Worm (Caenorhabditis elegans): Measurements from ENCODE around the gene aldo-2.

Gene aldo-2

ce11 chrIII:5921067-5921678 is 44.7 kb upstream of the aldo-2 start:
- peak; percentile 6 for TF ChIP-seq somi-1 (GFP tag; optimal IDR thresholded peaks at IDR 0.05)
- no peak for TF ChIP-seq xnd-1 (tag; optimal IDR thresholded peaks at IDR 0.05)
- peak; percentile 36 for TF ChIP-seq ztf-26 (tag; optimal IDR thresholded peaks at IDR 0.05)
- peak; percentile 0 for TF ChIP-seq lin-40 (tag; optimal IDR thresholded peaks at IDR 0.05)
- TF ChIP-seq ekl-4 (GFP tag; IDR thresholded peaks at IDR 0.05): no peak

- peak; percentile 39 for TF ChIP-seq die-1 (tag; optimal IDR thresholded peaks at IDR 0.05)
- TF ChIP-seq nhr-179 (tag; optimal IDR thresholded peaks at IDR 0.05): no peak
- TF ChIP-seq ztf-26 (tag; optimal IDR thresholded peaks at IDR 0.05): peak; percentile 77
- TF ChIP-seq C06A6.2 (GFP tag; conservative IDR thresholded peaks at IDR 0.05): peak; percentile 71; the same call in 1 of the 2 replicates
- no peak for TF ChIP-seq madf-10 (tag; optimal IDR thresholded peaks at IDR 0.05)
- TF ChIP-seq egl-44 (GFP tag; IDR thresholded peaks at IDR 0.05): no peak
- no peak for TF ChIP-seq tbx-9 (tag; optimal IDR thresholded peaks at IDR 0.05; ENCODE audit: borderline replicate concordance)
- no peak for TF ChIP-seq hrde-1 (tag; optimal IDR thresholded peaks at IDR 0.05; ENCODE audit: borderline replicate concordance)
- TF ChIP-seq aptf-2 (GFP tag; conservative IDR thresholded peaks at IDR 0.05): no peak
- TF ChIP-seq zim-3 (tag; optimal IDR thresholded peaks at IDR 0.05): no peak
- TF ChIP-seq Y95B8A.8 (GFP tag; IDR thresholded peaks at IDR 0.05): no peak
- TF ChIP-seq egl-18 (GFP tag; IDR thresholded peaks at IDR 0.05): no peak
- no peak for TF ChIP-seq F39B2.1 (GFP tag; IDR thresholded peaks at IDR 0.05)
- no peak for TF ChIP-seq hmg-20 (GFP tag; IDR thresholded peaks at IDR 0.05)
- TF ChIP-seq cebp-1 (GFP tag; IDR thresholded peaks at IDR 0.05): no peak
- TF ChIP-seq cebp-1 (tag; optimal IDR thresholded peaks at IDR 0.05): peak; percentile 36
- peak; percentile 58; the same call in 1 of the 2 replicates for TF ChIP-seq K11D2.4 (GFP tag; IDR thresholded peaks at IDR 0.05)
- 0 out of 2 replicates have a peak, but pooled peaks have one; percentile 26 for TF ChIP-seq hsf-1 (GFP tag; IDR thresholded peaks at IDR 0.05)
- TF ChIP-seq unc-130 (GFP tag; optimal IDR thresholded peaks at IDR 0.05): no peak
- TF ChIP-seq nfyb-1 (GFP tag; IDR thresholded peaks at IDR 0.05): 0 out of 2 replicates have a peak, but pooled peaks have one; percentile 13
- peak; percentile 8; the same call in 1 of the 2 replicates for TF ChIP-seq mcd-1 (GFP tag; IDR thresholded peaks at IDR 0.05)
- peak; percentile 66 for TF ChIP-seq somi-1 (GFP tag; optimal IDR thresholded peaks at IDR 0.05)
- no peak for TF ChIP-seq Y79H2A.3 (GFP tag; conservative IDR thresholded peaks at IDR 0.05)
- TF ChIP-seq akir-1 (GFP tag; optimal IDR thresholded peaks at IDR 0.05): no peak
- TF ChIP-seq atf-7 (tag; optimal IDR thresholded peaks at IDR 0.05): peak; percentile 19
- no peak for TF ChIP-seq pbrm-1 (GFP tag; IDR thresholded peaks at IDR 0.05)
- TF ChIP-seq tbp1 (GFP tag; optimal IDR thresholded peaks at IDR 0.05): no peak
- no peak for TF ChIP-seq bed-1 (GFP tag; IDR thresholded peaks at IDR 0.05)
- no peak for TF ChIP-seq F49E8.2 (tag; optimal IDR thresholded peaks at IDR 0.05; ENCODE audit: insufficient read depth)
- no peak for TF ChIP-seq ztf-28 (GFP tag; IDR thresholded peaks at IDR 0.05)
- TF ChIP-seq ceh-79 (tag; optimal IDR thresholded peaks at IDR 0.05): no peak
- TF ChIP-seq chd-7 (tag; optimal IDR thresholded peaks at IDR 0.05): peak; percentile 16
- no peak for TF ChIP-seq hmg-1.2 (GFP tag; IDR thresholded peaks at IDR 0.05)
- TF ChIP-seq lin-40 (tag; optimal IDR thresholded peaks at IDR 0.05): peak; percentile 43
Observed at ce11 chrIII:5919799-5920387, 43.5 kb upstream of the aldo-2 start, which contains the start of the genes tdo-2 and C28H8.2. Gene tdo-2, minus strand, starts transcription at chrIII:5919955. Gene C28H8.2, plus strand, starts transcription at chrIII:5920322.

All from whole organism, young adult.